Fruit fly (Drosophila melanogaster) whole organism, embryonic: Measurements from ENCODE around the gene CG46307.

Source experiments
- Abd-B ChIP-seq: fragments of 200-800 bp; sonication (Bioruptor generic); optimal IDR thresholded peaks from 2 replicates; lab custom pipeline; 2018; ENCODE audit warnings: missing biosample characterization, mild to moderate bottlenecking, missing genetic modification characterization, moderate library complexity
- CG11456 ChIP-seq: fragments of 200-800 bp; sonication (Bioruptor generic); IDR thresholded peaks from 3 replicates; pipeline ENCODE4 v1.3.6; 2022; ENCODE audit warnings: missing biosample characterization, missing genetic modification characterization
- CG11504 ChIP-seq: fragments of 200-800 bp; sonication (Bioruptor generic); optimal IDR thresholded peaks from 3 replicates; lab custom pipeline; 2019; ENCODE audit warnings: missing biosample characterization, mild to moderate bottlenecking, missing genetic modification characterization, moderate library complexity
- CG13296 ChIP-seq: fragments of 200-800 bp; sonication (Bioruptor generic); optimal IDR thresholded peaks from 3 replicates; lab custom pipeline; 2018; ENCODE audit warnings: missing biosample characterization, mild to moderate bottlenecking, missing genetic modification characterization
- CG14441 ChIP-seq: fragments of 200-800 bp; sonication (Bioruptor generic); IDR thresholded peaks from 2 replicates; pipeline ENCODE4 v1.3.6; 2022; ENCODE audit warnings: missing biosample characterization, missing genetic modification characterization
- CG16813 ChIP-seq: fragments of 200-800 bp; sonication (Bioruptor generic); IDR thresholded peaks from 3 replicates; pipeline ENCODE4 v1.3.6; 2022; ENCODE audit warnings: missing biosample characterization, missing genetic modification characterization; ENCODE audit not compliant: partially characterized antibody
- CG17568 ChIP-seq: fragments of 200-800 bp; sonication (Bioruptor generic); optimal IDR thresholded peaks from 2 replicates; lab custom pipeline; 2018; ENCODE audit warnings: missing biosample characterization, mild to moderate bottlenecking, missing genetic modification characterization, moderate library complexity
- CG18011 ChIP-seq: fragments of 200-800 bp; sonication (Bioruptor generic); optimal IDR thresholded peaks from 2 replicates; lab custom pipeline; 2017; ENCODE audit warnings: missing biosample characterization, missing genetic modification characterization, mild to moderate bottlenecking, moderate library complexity, missing genotype
- CG2129 ChIP-seq: fragments of 200-800 bp; sonication (Bioruptor generic); IDR thresholded peaks from 2 replicates; pipeline ENCODE4 v1.3.6; 2022; ENCODE audit warnings: missing biosample characterization, missing genetic modification characterization; ENCODE audit not compliant: partially characterized antibody
- CG2678 ChIP-seq: fragments of 200-800 bp; sonication (Bioruptor generic); optimal IDR thresholded peaks from 3 replicates; lab custom pipeline; 2019; ENCODE audit warnings: missing biosample characterization, mild to moderate bottlenecking, missing genetic modification characterization, moderate library complexity
- CG2875 ChIP-seq: fragments of 200-800 bp; sonication (Bioruptor generic); optimal IDR thresholded peaks from 2 replicates; lab custom pipeline; 2017; ENCODE audit warnings: missing biosample characterization, mild to moderate bottlenecking, missing genetic modification characterization, missing genetic modification reagents
- CG3163 ChIP-seq: fragments of 200-800 bp; sonication (Bioruptor generic); optimal IDR thresholded peaks from 3 replicates; lab custom pipeline; 2016; ENCODE audit warnings: missing biosample characterization, missing genetic modification characterization
- CG33557 ChIP-seq: fragments of 200-800 bp; sonication (Bioruptor generic); optimal IDR thresholded peaks from 2 replicates; lab custom pipeline; 2019; ENCODE audit warnings: missing biosample characterization, mild to moderate bottlenecking, missing genetic modification characterization, moderate library complexity
- CG34224 ChIP-seq: fragments of 200-800 bp; sonication (Bioruptor generic); IDR thresholded peaks from 3 replicates; pipeline ENCODE4 v1.3.6; 2022; ENCODE audit warnings: missing biosample characterization, missing genetic modification characterization; ENCODE audit not compliant: partially characterized antibody
- CG34376 ChIP-seq: fragments of 200-800 bp; sonication (Bioruptor generic); optimal IDR thresholded peaks from 2 replicates; lab custom pipeline; 2018; ENCODE audit warnings: missing biosample characterization, mild to moderate bottlenecking, missing genetic modification characterization
- CG3726 ChIP-seq: fragments of 200-800 bp; sonication (Bioruptor generic); IDR thresholded peaks from 3 replicates; pipeline ENCODE4, ENCODE4 v1.3.6; 2022; ENCODE audit warnings: missing biosample characterization, missing genetic modification characterization
- CG4617 ChIP-seq: fragments of 200-800 bp; sonication (Bioruptor generic); optimal IDR thresholded peaks from 3 replicates; lab custom pipeline; 2016; ENCODE audit warnings: missing biosample characterization, missing genetic modification characterization, borderline replicate concordance
- CG6791 ChIP-seq: fragments of 200-800 bp; sonication (Bioruptor generic); IDR thresholded peaks from 3 replicates; pipeline ENCODE4 v1.3.6; 2022; ENCODE audit warnings: missing biosample characterization, missing genetic modification characterization; ENCODE audit not compliant: partially characterized antibody
- CG8290 ChIP-seq, 3 experiments: fragments of 200-800 bp; sonication (Bioruptor generic); optimal IDR thresholded peaks; 2 replicates each; lab custom pipeline; 2016 to 2019; ENCODE audit warnings: missing biosample characterization in 3 of 3, missing genetic modification characterization in 3 of 3, mild to moderate bottlenecking in 2 of 3, moderate library complexity in 1 of 3
- CG9727 ChIP-seq: fragments of 200-800 bp; sonication (Bioruptor generic); optimal IDR thresholded peaks from 3 replicates; lab custom pipeline; 2017; ENCODE audit warnings: missing biosample characterization, mild to moderate bottlenecking, missing genetic modification characterization
- Doc3 ChIP-seq: fragments of 200-800 bp; sonication (Bioruptor generic); IDR thresholded peaks from 3 replicates; pipeline ENCODE4 v1.3.6; 2022; ENCODE audit warnings: missing biosample characterization, missing genetic modification characterization; ENCODE audit not compliant: partially characterized antibody
- E2f2 ChIP-seq: fragments of 200-800 bp; sonication (Bioruptor generic); IDR thresholded peaks from 2 replicates; pipeline ENCODE4 v1.3.6; 2022; ENCODE audit warnings: missing biosample characterization, missing genetic modification characterization
- ERR ChIP-seq: fragments of 200-800 bp; sonication (Bioruptor generic); optimal IDR thresholded peaks from 2 replicates; lab custom pipeline; 2016; ENCODE audit warnings: missing biosample characterization, missing genetic modification characterization
- Ets65A ChIP-seq: fragments of 200-800 bp; sonication (Bioruptor generic); peaks from one replicate; lab custom pipeline; 2016; ENCODE audit warnings: missing biosample characterization, missing genetic modification characterization
- Gug ChIP-seq: fragments of 200-800 bp; sonication (Bioruptor generic); IDR thresholded peaks from 4 replicates; pipeline ENCODE4 v1.3.6; 2022; ENCODE audit warnings: missing biosample characterization, missing genetic modification characterization
- HLH4C ChIP-seq: fragments of 200-800 bp; sonication (Bioruptor generic); IDR thresholded peaks from 3 replicates; pipeline ENCODE4 v1.3.6; 2022; ENCODE audit warnings: missing biosample characterization, missing genetic modification characterization; ENCODE audit not compliant: partially characterized antibody
- HLHmδ ChIP-seq: fragments of 200-800 bp; sonication (Bioruptor generic); optimal IDR thresholded peaks from 2 replicates; lab custom pipeline; 2018; ENCODE audit warnings: missing biosample characterization, mild to moderate bottlenecking, missing genetic modification characterization, moderate library complexity
- Hey ChIP-seq: fragments of 200-800 bp; sonication (Bioruptor generic); optimal IDR thresholded peaks from 3 replicates; lab custom pipeline; 2018; ENCODE audit warnings: missing biosample characterization, mild to moderate bottlenecking, missing genetic modification characterization
- Hr39 ChIP-seq: fragments of >200 bp; optimal IDR thresholded peaks from 2 replicates; lab custom pipeline; 2017
- Kr ChIP-seq: fragments of 200-800 bp; sonication (Bioruptor generic); optimal IDR thresholded peaks from 2 replicates; lab custom pipeline; 2017; ENCODE audit warnings: missing biosample characterization, mild to moderate bottlenecking, missing genetic modification characterization
- Mes4 ChIP-seq: fragments of 200-800 bp; sonication (Bioruptor generic); optimal IDR thresholded peaks from 2 replicates; lab custom pipeline; 2016; ENCODE audit warnings: missing biosample characterization, missing genetic modification characterization
- Oli ChIP-seq: fragments of 200-800 bp; sonication (Bioruptor generic); optimal IDR thresholded peaks from 2 replicates; lab custom pipeline; 2018; ENCODE audit warnings: missing biosample characterization, mild to moderate bottlenecking, missing genetic modification characterization, moderate library complexity
- Rx ChIP-seq: fragments of 200-800 bp; sonication (Bioruptor generic); IDR thresholded peaks from 2 replicates; pipeline ENCODE4 v1.3.6; 2022; ENCODE audit warnings: missing biosample characterization, missing genetic modification characterization
- Scr ChIP-seq: fragments of 200-800 bp; sonication (Bioruptor generic); IDR thresholded peaks from 2 replicates; pipeline ENCODE4 v1.3.6; 2022; ENCODE audit warnings: missing biosample characterization, missing genetic modification characterization; ENCODE audit not compliant: partially characterized antibody
- Side ChIP-seq: fragments of 200-800 bp; sonication (Bioruptor generic); optimal IDR thresholded peaks from 2 replicates; lab custom pipeline; 2016; ENCODE audit warnings: missing biosample characterization, missing genetic modification characterization
- Sox102F ChIP-seq: fragments of 200-800 bp; sonication (Bioruptor generic); optimal IDR thresholded peaks from 2 replicates; lab custom pipeline; 2018; ENCODE audit warnings: missing biosample characterization, mild to moderate bottlenecking, missing genetic modification characterization, moderate library complexity
- bcd ChIP-seq: fragments of 200-800 bp; sonication (Bioruptor generic); optimal IDR thresholded peaks from 2 replicates; lab custom pipeline; 2017; ENCODE audit warnings: missing biosample characterization, mild to moderate bottlenecking, missing genetic modification characterization
- br ChIP-seq: fragments of >200 bp; optimal IDR thresholded peaks from 2 replicates; lab custom pipeline; 2017
- cato ChIP-seq: fragments of 200-800 bp; sonication (Bioruptor generic); optimal IDR thresholded peaks from 2 replicates; lab custom pipeline; 2016; ENCODE audit warnings: missing biosample characterization, missing genetic modification characterization, borderline replicate concordance
- crc ChIP-seq: fragments of 200-800 bp; sonication (Bioruptor generic); optimal IDR thresholded peaks from 2 replicates; lab custom pipeline; 2016; ENCODE audit warnings: missing biosample characterization, missing genetic modification characterization
- dati ChIP-seq: fragments of 200-800 bp; sonication (Bioruptor generic); IDR thresholded peaks from 2 replicates; pipeline ENCODE4 v1.3.6; 2022; ENCODE audit warnings: missing biosample characterization, missing genetic modification characterization
- dmrt99B ChIP-seq: fragments of 200-800 bp; sonication (Bioruptor generic); optimal IDR thresholded peaks from 2 replicates; lab custom pipeline; 2018; ENCODE audit warnings: missing biosample characterization, mild to moderate bottlenecking, missing genetic modification characterization, moderate library complexity
- fd96Cb ChIP-seq: fragments of 200-800 bp; sonication (Bioruptor generic); optimal IDR thresholded peaks from 2 replicates; lab custom pipeline; 2018; ENCODE audit warnings: missing biosample characterization, mild to moderate bottlenecking, missing genetic modification characterization, moderate library complexity
- fru ChIP-seq: fragments of >200 bp; optimal IDR thresholded peaks from 2 replicates; lab custom pipeline; 2017
- gro ChIP-seq: fragments of 200-800 bp; sonication (Bioruptor generic); optimal IDR thresholded peaks from 2 replicates; lab custom pipeline; 2016; ENCODE audit warnings: missing biosample characterization, missing genetic modification characterization
- gsb-n ChIP-seq: fragments of 200-800 bp; sonication (Bioruptor generic); optimal IDR thresholded peaks from 3 replicates; lab custom pipeline; 2018; ENCODE audit warnings: missing biosample characterization, mild to moderate bottlenecking, missing genetic modification characterization
- hbn ChIP-seq: fragments of 200-800 bp; sonication (Bioruptor generic); IDR thresholded peaks from 2 replicates; pipeline ENCODE4 v1.3.6; 2022; ENCODE audit warnings: missing biosample characterization, missing genetic modification characterization; ENCODE audit not compliant: partially characterized antibody
- peb ChIP-seq: fragments of 200-800 bp; sonication (Bioruptor generic); IDR thresholded peaks from 2 replicates; pipeline ENCODE4 v1.3.6; 2022; ENCODE audit warnings: missing biosample characterization, missing genetic modification characterization
- schlank ChIP-seq: fragments of 200-800 bp; sonication (Bioruptor generic); optimal IDR thresholded peaks from 2 replicates; lab custom pipeline; 2018; ENCODE audit warnings: missing biosample characterization, mild to moderate bottlenecking, missing genetic modification characterization
- seq ChIP-seq: fragments of 200-800 bp; sonication (Bioruptor generic); IDR thresholded peaks from 2 replicates; pipeline ENCODE4 v1.3.6; 2022; ENCODE audit warnings: missing biosample characterization, missing genetic modification characterization
- z ChIP-seq: fragments of 200-800 bp; sonication (Bioruptor generic); IDR thresholded peaks from 3 replicates; pipeline ENCODE4 v1.3.6; 2022; ENCODE audit warnings: missing biosample characterization, missing genetic modification characterization

The CG46307 gene

dm6 chr2L:21162875-21163274 lies 58.5 kb downstream of the CG46307 start, which contains the start of gene Nbr (continued):
- no peak for TF ChIP-seq Kr (GFP tag; lab: Kevin White, UChicago)
- no peak for TF ChIP-seq CG8290 (GFP tag; optimal IDR thresholded peaks at IDR 0.05; lab: Kevin White, UChicago)
- TF ChIP-seq CG8290 (tag; optimal IDR thresholded peaks at IDR 0.05; lab: Kevin White, UChicago): peak in 1 of 2 experiments; percentile 29
- no peak for TF ChIP-seq ERR (GFP tag; lab: Kevin White, UChicago)
- 0 out of 3 replicates have a peak, but pooled peaks have one; percentile 33 for TF ChIP-seq Doc3
- no peak for TF ChIP-seq schlank
- TF ChIP-seq Scr (GFP tag; lab: Robert Waterston, UW): peak; percentile 56
- TF ChIP-seq fd96Cb (tag; lab: Kevin White, UChicago): no peak
- TF ChIP-seq Gug: peak; percentile 51; the same call in 2 of the 4 replicates
- TF ChIP-seq CG2875 (GFP tag; lab: Kevin White, UChicago): no peak
- TF ChIP-seq CG16813 (GFP tag; lab: Robert Waterston, UW): peak; percentile 54; the same call in 2 of the 3 replicates
- no peak for TF ChIP-seq CG3163
- no peak for TF ChIP-seq CG14441
- TF ChIP-seq peb: no peak
- no peak for TF ChIP-seq Rx
- no peak for TF ChIP-seq CG3726 (GFP tag; lab: Robert Waterston, UW)
- peak; percentile 16; the same call in 1 of the 3 replicates for TF ChIP-seq CG11456
- no peak for TF ChIP-seq CG2678 (tag; lab: Kevin White, UChicago)
- TF ChIP-seq gro (GFP tag; lab: Kevin White, UChicago): no peak
- TF ChIP-seq HLH4C (GFP tag; lab: Robert Waterston, UW): no peak
- TF ChIP-seq Side (GFP tag; lab: Kevin White, UChicago): no peak
- TF ChIP-seq fru (lab: Kevin White, UChicago): no peak
- no peak for TF ChIP-seq crc (GFP tag; lab: Kevin White, UChicago)
- TF ChIP-seq CG6791: 0 out of 3 replicates have a peak, but pooled peaks have one; percentile 35
- TF ChIP-seq Ets65A (GFP tag; lab: Kevin White, UChicago): peak; percentile 71
- TF ChIP-seq Abd-B (GFP tag; lab: Kevin White, UChicago): no peak
- TF ChIP-seq Oli (tag; lab: Kevin White, UChicago): no peak
- TF ChIP-seq Hey: no peak
- TF ChIP-seq CG2129 (GFP tag; lab: Robert Waterston, UW): no peak
- no peak for TF ChIP-seq z (GFP tag; lab: Robert Waterston, UW)
- TF ChIP-seq E2f2 (GFP tag; lab: Robert Waterston, UW): 0 out of 2 replicates have a peak, but pooled peaks have one; percentile 38
- no peak for TF ChIP-seq cato (GFP tag; lab: Kevin White, UChicago)
- TF ChIP-seq hbn (GFP tag; lab: Robert Waterston, UW): peak; percentile 57
- no peak for TF ChIP-seq CG34376
- no peak for TF ChIP-seq CG17568 (GFP tag; lab: Kevin White, UChicago)

DNA sequence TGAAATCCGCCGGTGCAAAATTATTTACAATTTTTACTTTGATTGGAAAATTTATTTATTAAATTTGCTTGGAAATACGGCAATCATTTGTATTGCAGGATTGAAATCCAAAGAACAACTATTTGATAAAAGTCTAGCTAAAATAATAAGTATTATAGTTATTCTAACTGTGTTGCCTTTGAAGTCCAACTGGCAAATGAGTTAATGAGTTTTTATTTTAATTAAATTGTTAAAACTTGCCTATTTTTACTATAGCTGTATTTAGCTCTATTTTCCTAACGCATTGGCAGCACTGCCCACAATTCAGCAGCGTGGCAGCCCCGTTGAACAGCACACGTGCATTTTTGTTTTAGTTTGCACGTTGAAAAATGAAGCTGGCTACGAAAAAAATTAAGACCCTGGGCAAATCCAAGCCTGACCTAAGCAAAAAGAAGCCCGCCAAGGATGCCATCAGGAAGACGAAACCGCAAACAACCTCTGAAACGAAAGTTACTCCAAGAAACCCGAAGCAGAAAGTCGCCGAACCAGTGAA lies 59.0 kb downstream of the CG46307 start, which contains the start of gene Noc2:
Gene Noc2, plus strand, starts transcription at position 331 of the 532 bp plus-strand sequence.
- TF ChIP-seq Sox102F (GFP tag; lab: Kevin White, UChicago) (peak; percentile 39), br (lab: Kevin White, UChicago) (no peak), CG11504 (tag; lab: Kevin White, UChicago) (peak; percentile 56), dmrt99B (tag; lab: Kevin White, UChicago) (peak; percentile 31), Hr39 (no peak), bcd (GFP tag; lab: Kevin White, UChicago) (peak; percentile 37), dati (GFP tag; lab: Robert Waterston, UW) (no peak), seq (GFP tag; lab: Robert Waterston, UW) (no peak), CG18011 (GFP tag; lab: Kevin White, UChicago) (no peak), CG9727 (peak; percentile 33), Mes4 (no peak), CG4617 (GFP tag; lab: Kevin White, UChicago) (peak; percentile 55), CG33557 (no peak), CG34224 (GFP tag; lab: Robert Waterston, UW) (0 out of 3 replicates have a peak, but pooled peaks have one; percentile 2), HLHmδ (GFP tag; lab: Kevin White, UChicago) (no peak), gsb-n (no peak), CG13296 (peak; percentile 21)
